Fruit fly (Drosophila melanogaster): ENCODE measurements around the gene CG10654.

Gene CG10654

dm6 chr3L:12490418-12491035, 17.1 kb downstream of the CG10654 start, which contains the start of gene CG10660 (continued):
- TF ChIP-seq CG10431 (GFP tag; optimal IDR thresholded peaks at IDR 0.05): peak; percentile 73
- TF ChIP-seq z (GFP tag; IDR thresholded peaks at IDR 0.05): peak; percentile 73
- peak; percentile 93 for TF ChIP-seq row (GFP tag; IDR thresholded peaks at IDR 0.05)
- no peak for TF ChIP-seq lov (optimal IDR thresholded peaks at IDR 0.05)
- TF ChIP-seq lov (GFP tag; IDR thresholded peaks at IDR 0.05): peak; percentile 76; the same call in 1 of the 3 replicates
- peak; percentile 26 for TF ChIP-seq CG7271 (tag; optimal IDR thresholded peaks at IDR 0.05)
- peak; percentile 61 for TF ChIP-seq trh (GFP tag; optimal IDR thresholded peaks at IDR 0.05)
- TF ChIP-seq Dref (GFP tag; IDR thresholded peaks at IDR 0.05): no peak
- peak; percentile 92 to 96 for TF ChIP-seq bsh (GFP tag; optimal IDR thresholded peaks at IDR 0.05)
- peak; percentile 75 for TF ChIP-seq CG11456 (GFP tag; IDR thresholded peaks at IDR 0.05)
- peak; percentile 85 for TF ChIP-seq Mad (GFP tag; optimal IDR thresholded peaks at IDR 0.05)
- no peak for TF ChIP-seq Tbp (GFP tag; optimal IDR thresholded peaks at IDR 0.05)
- TF ChIP-seq H2.0 (GFP tag; IDR thresholded peaks at IDR 0.05): peak; percentile 82
- peak; percentile 77 for TF ChIP-seq Vsx1 (GFP tag; optimal IDR thresholded peaks at IDR 0.05)
- peak; percentile 1 for TF ChIP-seq Hmx (GFP tag; optimal IDR thresholded peaks at IDR 0.05)
- peak; percentile 39 for TF ChIP-seq tx (GFP tag; optimal IDR thresholded peaks at IDR 0.05)
- peak; percentile 91 for TF ChIP-seq Xrp1 (GFP tag; IDR thresholded peaks at IDR 0.05)
- no peak for TF ChIP-seq pfk (GFP tag; optimal IDR thresholded peaks at IDR 0.05)
- no peak for TF ChIP-seq hth (optimal IDR thresholded peaks at IDR 0.05)
- peak; percentile 54 for TF ChIP-seq Ravus (GFP tag; IDR thresholded peaks at IDR 0.05)
- peak; percentile 96 for TF ChIP-seq vvl (GFP tag; IDR thresholded peaks at IDR 0.05)
- no peak for TF ChIP-seq TFAM (GFP tag; optimal IDR thresholded peaks at IDR 0.05)
- peak; percentile 40 for TF ChIP-seq CG1792 (GFP tag; optimal IDR thresholded peaks at IDR 0.05)
- peak; percentile 94 for TF ChIP-seq PHDP (tag; optimal IDR thresholded peaks at IDR 0.05)
- TF ChIP-seq onecut (GFP tag; IDR thresholded peaks at IDR 0.05): peak; percentile 83
- peak; percentile 68 for TF ChIP-seq CG9932 (GFP tag; IDR thresholded peaks at IDR 0.05)
- TF ChIP-seq tup (GFP tag; optimal IDR thresholded peaks at IDR 0.05): peak; percentile 66
- peak; percentile 91 for TF ChIP-seq fd96Cb (tag; optimal IDR thresholded peaks at IDR 0.05)
- peak; percentile 89 for TF ChIP-seq CG12071 (GFP tag; optimal IDR thresholded peaks at IDR 0.05)
- TF ChIP-seq CG8388 (GFP tag; optimal IDR thresholded peaks at IDR 0.05): peak; percentile 91
- peak; percentile 77 for TF ChIP-seq CG2202 (tag; optimal IDR thresholded peaks at IDR 0.05)
- TF ChIP-seq CG2199 (GFP tag; IDR thresholded peaks at IDR 0.05): no peak; the same call in 2 of the 3 replicates
- no peak for TF ChIP-seq dan (GFP tag; IDR thresholded peaks at IDR 0.05)
- peak; percentile 68 for TF ChIP-seq CG16815 (GFP tag; optimal IDR thresholded peaks at IDR 0.05)
- no peak for TF ChIP-seq mld (GFP tag; IDR thresholded peaks at IDR 0.05; ENCODE audit: partially characterized antibody)
- TF ChIP-seq CG17829 (tag; optimal IDR thresholded peaks at IDR 0.05): peak; percentile 76
- no peak for TF ChIP-seq gro (GFP tag; optimal IDR thresholded peaks at IDR 0.05)
- peak; percentile 86 for TF ChIP-seq CG13424 (tag; optimal IDR thresholded peaks at IDR 0.05)
- TF ChIP-seq sqz (GFP tag; optimal IDR thresholded peaks at IDR 0.05): peak; percentile 64
- no peak for TF ChIP-seq BEAF-32 (GFP tag; optimal IDR thresholded peaks at IDR 0.05)
- TF ChIP-seq ind (GFP tag; optimal IDR thresholded peaks at IDR 0.05): peak; percentile 81
- peak; percentile 70 for TF ChIP-seq CG11723 (GFP tag; optimal IDR thresholded peaks at IDR 0.05)
- peak; percentile 90 for TF ChIP-seq CG5245 (GFP tag; optimal IDR thresholded peaks at IDR 0.05)
- no peak for TF ChIP-seq Scr (GFP tag; IDR thresholded peaks at IDR 0.05; ENCODE audit: partially characterized antibody)
- peak; percentile 74 for TF ChIP-seq CG9817 (tag; optimal IDR thresholded peaks at IDR 0.05)
- TF ChIP-seq peb (GFP tag; IDR thresholded peaks at IDR 0.05): peak; percentile 75
- TF ChIP-seq wek (GFP tag; optimal IDR thresholded peaks at IDR 0.05): peak; percentile 71
- peak; percentile 79 for TF ChIP-seq CG15011 (GFP tag; optimal IDR thresholded peaks at IDR 0.05)
- TF ChIP-seq CG4730 (GFP tag; IDR thresholded peaks at IDR 0.05): peak; percentile 67; the same call in 1 of the 2 replicates
- TF ChIP-seq chinmo (GFP tag; IDR thresholded peaks at IDR 0.05; ENCODE audit: partially characterized antibody): no peak
- TF ChIP-seq CG10462 (GFP tag; optimal IDR thresholded peaks at IDR 0.05): peak; percentile 43
